Worm (Caenorhabditis elegans) whole organism, mixed stage, embryonic: ENCODE data around the gene gcy-1.

ENCODE experiments used
- M03D4.4 ChIP-seq: sonication (generic microtip); optimal IDR thresholded peaks from 2 replicates; lab custom pipeline; 2017; ENCODE audit warnings: mild to moderate bottlenecking, missing genetic modification characterization, missing compliant biosample characterization
- bed-3 ChIP-seq: fragments of 200-800 bp; sonication (Bioruptor generic); optimal IDR thresholded peaks from 3 replicates; lab custom pipeline; 2018; ENCODE audit warnings: mild to moderate bottlenecking, missing genetic modification characterization, moderate library complexity, missing compliant biosample characterization
- blmp-1 ChIP-seq: fragments of 150-350 bp; optimal IDR thresholded peaks from 2 replicates; lab custom pipeline; 2014; ENCODE audit warnings: missing biosample characterization, missing genetic modification characterization
- ceh-39 ChIP-seq: fragments of 150-350 bp; optimal IDR thresholded peaks from 2 replicates; lab custom pipeline; 2014; ENCODE audit warnings: missing biosample characterization, missing genetic modification characterization
- ceh-83 ChIP-seq: fragments of 200-800 bp; sonication (Bioruptor generic); optimal IDR thresholded peaks from 2 replicates; lab custom pipeline; 2018; ENCODE audit warnings: mild to moderate bottlenecking, missing genetic modification characterization, missing compliant biosample characterization
- ces-1 ChIP-seq: fragments of 150-350 bp; optimal IDR thresholded peaks from 2 replicates; lab custom pipeline; 2014; ENCODE audit warnings: missing biosample characterization, missing genetic modification reagents, missing genetic modification characterization
- cnd-1 ChIP-seq: fragments of 200-800 bp; sonication (Bioruptor generic); optimal IDR thresholded peaks from 2 replicates; lab custom pipeline; 2018; ENCODE audit warnings: mild to moderate bottlenecking, missing genetic modification characterization, missing compliant biosample characterization
- drap-1 ChIP-seq: fragments of 200-800 bp; sonication (Bioruptor generic); optimal IDR thresholded peaks from 3 replicates; lab custom pipeline; 2018; ENCODE audit warnings: mild to moderate bottlenecking, missing genetic modification characterization, missing compliant biosample characterization
- flh-1 ChIP-seq: fragments of 200-800 bp; sonication (Bioruptor generic); optimal IDR thresholded peaks from 2 replicates; lab custom pipeline; 2018; ENCODE audit warnings: mild to moderate bottlenecking, missing genetic modification characterization, moderate library complexity, missing compliant biosample characterization
- ham-2 ChIP-seq: fragments of 200-800 bp; sonication (Bioruptor generic); optimal IDR thresholded peaks from 2 replicates; lab custom pipeline; 2018; ENCODE audit warnings: mild to moderate bottlenecking, missing genetic modification characterization, missing compliant biosample characterization
- hlh-1 ChIP-seq: fragments of 150-350 bp; optimal IDR thresholded peaks from 2 replicates; lab custom pipeline; 2014; ENCODE audit warnings: missing biosample characterization, missing genetic modification reagents, missing genetic modification characterization
- lin-13 ChIP-seq: fragments of 150-350 bp; optimal IDR thresholded peaks from 2 replicates; lab custom pipeline; 2014; ENCODE audit warnings: missing biosample characterization, missing genetic modification characterization
- lin-32 ChIP-seq: fragments of 200-800 bp; sonication (Bioruptor generic); optimal IDR thresholded peaks from 2 replicates; lab custom pipeline; 2018; ENCODE audit warnings: mild to moderate bottlenecking, missing genetic modification characterization, missing compliant biosample characterization
- lsy-2 ChIP-seq: fragments of 150-350 bp; optimal IDR thresholded peaks from 2 replicates; lab custom pipeline; 2014; ENCODE audit warnings: missing biosample characterization, missing genetic modification characterization
- mab-5 ChIP-seq: fragments of 150-350 bp; optimal IDR thresholded peaks from 2 replicates; lab custom pipeline; 2014; ENCODE audit warnings: missing biosample characterization, missing genetic modification characterization
- mep-1 ChIP-seq: fragments of 150-350 bp; optimal IDR thresholded peaks from 2 replicates; lab custom pipeline; 2017; ENCODE audit warnings: missing biosample characterization, missing genetic modification reagents, missing genetic modification characterization, inconsistent platforms
- mls-2 ChIP-seq: sonication (generic microtip); optimal IDR thresholded peaks from 2 replicates; lab custom pipeline; 2016; ENCODE audit warnings: mild to moderate bottlenecking, missing genetic modification characterization, moderate library complexity, missing compliant biosample characterization
- nhr-12 ChIP-seq: fragments of 150-350 bp; optimal IDR thresholded peaks from 2 replicates; lab custom pipeline; 2014; ENCODE audit warnings: missing biosample characterization, missing genetic modification characterization
- nhr-2 ChIP-seq: fragments of 150-350 bp; optimal IDR thresholded peaks from 2 replicates; lab custom pipeline; 2014; ENCODE audit warnings: missing biosample characterization, missing genetic modification characterization
- nhr-237 ChIP-seq: fragments of 150-350 bp; optimal IDR thresholded peaks from 2 replicates; lab custom pipeline; 2014; ENCODE audit warnings: missing biosample characterization, missing genetic modification characterization
- nhr-28 ChIP-seq: fragments of 150-350 bp; optimal IDR thresholded peaks from 2 replicates; lab custom pipeline; 2014; ENCODE audit warnings: missing biosample characterization, missing genetic modification characterization
- nhr-76 ChIP-seq: sonication (generic microtip); optimal IDR thresholded peaks from 2 replicates; lab custom pipeline; 2017; ENCODE audit warnings: missing biosample characterization, missing genetic modification characterization
- pha-4 ChIP-seq: fragments of 150-350 bp; optimal IDR thresholded peaks from 2 replicates; lab custom pipeline; 2018; ENCODE audit warnings: missing biosample characterization, missing genetic modification reagents, missing genetic modification characterization
- sem-2 ChIP-seq: fragments of 200-800 bp; sonication (Bioruptor generic); optimal IDR thresholded peaks from 2 replicates; lab custom pipeline; 2018; ENCODE audit warnings: mild to moderate bottlenecking, missing genetic modification characterization, missing compliant biosample characterization
- snpc-4 ChIP-seq: fragments of 150-350 bp; optimal IDR thresholded peaks from 2 replicates; lab custom pipeline; 2014; ENCODE audit warnings: missing biosample characterization, missing genetic modification characterization
- sptf-1 ChIP-seq: sonication (generic microtip); optimal IDR thresholded peaks from 2 replicates; lab custom pipeline; 2017; ENCODE audit warnings: mild to moderate bottlenecking, missing genetic modification characterization, moderate library complexity, missing compliant biosample characterization
- tbx-8 ChIP-seq: fragments of 200-800 bp; sonication (Bioruptor generic); optimal IDR thresholded peaks from 2 replicates; lab custom pipeline; 2018; ENCODE audit warnings: mild to moderate bottlenecking, missing genetic modification characterization, moderate library complexity, missing compliant biosample characterization
- unc-120 ChIP-seq: sonication (generic microtip); optimal IDR thresholded peaks from 2 replicates; lab custom pipeline; 2017; ENCODE audit warnings: missing genetic modification characterization, missing compliant biosample characterization; ENCODE audit not compliant: poor library complexity, severe bottlenecking
- unc-39 ChIP-seq: fragments of 150-350 bp; optimal IDR thresholded peaks from 2 replicates; lab custom pipeline; 2014; ENCODE audit warnings: missing biosample characterization, missing genetic modification characterization
- unc-62 ChIP-seq: fragments of 150-350 bp; optimal IDR thresholded peaks from 2 replicates; lab custom pipeline; 2014; ENCODE audit warnings: missing biosample characterization, missing genetic modification reagents, missing genetic modification characterization
- zip-8 ChIP-seq: fragments of 150-350 bp; optimal IDR thresholded peaks from 2 replicates; lab custom pipeline; 2014; ENCODE audit warnings: missing biosample characterization, missing genetic modification characterization

gcy-1 gene

DNA sequence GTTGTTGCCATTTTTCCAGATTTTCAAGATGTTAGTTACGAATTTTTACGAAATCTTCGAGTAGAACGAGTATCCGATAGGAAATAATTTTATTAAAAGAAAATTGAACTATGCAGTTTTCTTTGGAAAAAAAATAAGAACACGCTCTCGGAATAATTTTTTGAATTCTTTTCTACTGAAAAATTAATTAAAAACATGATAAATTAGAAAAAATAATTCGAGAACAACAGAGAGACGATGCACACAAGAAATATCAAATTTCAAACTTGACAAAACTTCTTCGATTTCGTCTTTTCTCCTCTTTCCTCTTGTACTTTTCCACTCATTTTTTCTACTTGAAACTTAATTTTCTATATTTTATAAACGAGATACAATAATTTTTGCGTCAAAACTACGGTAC lies 43.2 kb upstream of the gcy-1 start, which contains the start of gene F35H8.4:
TSS of gene F35H8.4 (minus strand) at position 101 of the 400 bp plus-strand sequence.
- no peak for TF ChIP-seq ham-2 (GFP tag; lab: Kevin White, UChicago)
- TF ChIP-seq nhr-2 (tag; lab: Kevin White, UChicago) = no peak
- no peak for TF ChIP-seq lin-32 (GFP tag; lab: Kevin White, UChicago)
- no peak for TF ChIP-seq mab-5
- TF ChIP-seq mls-2 (tag; lab: Kevin White, UChicago) = no peak
- no peak for TF ChIP-seq lin-13 (tag; lab: Kevin White, UChicago)
- no peak for TF ChIP-seq lsy-2
- TF ChIP-seq drap-1 (GFP tag; lab: Kevin White, UChicago) = no peak

DNA sequence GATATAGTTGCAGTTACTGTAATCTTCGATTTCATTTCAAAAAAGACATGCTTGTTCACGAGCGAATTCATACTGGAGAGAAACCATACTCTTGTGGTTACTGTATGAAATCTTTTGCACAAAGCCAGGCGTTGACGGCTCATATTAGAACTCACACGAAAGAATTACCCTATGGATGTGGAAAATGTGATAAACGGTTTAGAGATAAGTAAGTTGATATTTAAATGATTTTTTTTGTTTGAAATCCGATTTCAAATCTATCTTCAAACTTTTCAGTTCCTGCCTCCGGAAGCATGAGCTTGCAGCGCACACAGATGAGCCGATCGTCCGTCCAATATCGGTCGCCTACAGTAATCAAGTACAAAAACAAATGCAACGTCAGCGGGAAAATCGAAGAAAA lies 42.2 kb upstream of the gcy-1 start:
- TF ChIP-seq blmp-1 (tag; lab: Kevin White, UChicago) = no peak
- TF ChIP-seq snpc-4 (tag; lab: Kevin White, UChicago) = no peak
- no peak for TF ChIP-seq sptf-1 (tag; lab: Kevin White, UChicago)
- TF ChIP-seq lin-32 (GFP tag; lab: Kevin White, UChicago) = no peak
- TF ChIP-seq zip-8 = no peak
- TF ChIP-seq M03D4.4 = no peak
- no peak for TF ChIP-seq unc-62 (GFP tag; lab: Kevin White, UChicago)
- TF ChIP-seq lin-13 (tag; lab: Kevin White, UChicago) = no peak
- TF ChIP-seq, all 35 proteins: peak for 0

DNA sequence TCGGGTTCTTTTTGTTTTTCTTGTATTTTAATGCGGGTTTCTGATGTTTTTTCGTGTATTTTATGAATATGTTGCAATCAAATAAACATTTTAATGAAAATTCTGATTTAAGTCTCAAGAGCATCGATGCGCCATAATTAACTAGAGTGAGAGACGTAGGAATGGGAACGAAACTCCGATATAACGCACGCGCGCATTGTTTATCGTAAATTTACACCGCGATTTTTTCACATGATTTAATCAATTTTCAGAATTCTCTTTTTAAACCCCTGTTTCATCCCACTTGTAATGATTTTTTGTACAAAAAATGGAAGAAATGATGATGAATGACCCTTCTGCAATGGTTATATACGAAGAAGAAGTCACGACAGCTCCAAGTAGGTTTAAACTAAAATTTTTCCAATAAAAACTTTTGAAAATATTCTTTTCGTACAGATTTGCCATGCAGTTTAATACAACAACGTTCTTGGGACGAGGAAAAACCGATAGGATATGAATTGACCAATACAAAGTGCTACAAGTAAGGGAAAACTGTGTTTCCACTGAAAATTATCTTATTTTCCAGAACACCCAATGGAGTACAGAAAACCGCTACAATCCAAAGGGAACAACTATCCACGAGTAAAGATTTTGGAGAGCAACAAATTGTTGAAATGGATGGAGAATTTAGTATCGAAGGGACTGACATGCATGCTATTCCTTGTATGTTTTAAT lies 40.9 kb upstream of the gcy-1 start, which contains the start of gene zfp-2:
TSS of gene zfp-2 (plus strand) at position 214 of the 714 bp plus-strand sequence.
- TF ChIP-seq ces-1 (GFP tag; lab: Kevin White, UChicago) (peak; percentile 82), mep-1 (tag; lab: Kevin White, UChicago) (no peak), bed-3 (GFP tag; lab: Kevin White, UChicago) (no peak), hlh-1 (no peak), nhr-12 (no peak), lsy-2 (peak; percentile 8), flh-1 (GFP tag; lab: Kevin White, UChicago) (no peak)

DNA sequence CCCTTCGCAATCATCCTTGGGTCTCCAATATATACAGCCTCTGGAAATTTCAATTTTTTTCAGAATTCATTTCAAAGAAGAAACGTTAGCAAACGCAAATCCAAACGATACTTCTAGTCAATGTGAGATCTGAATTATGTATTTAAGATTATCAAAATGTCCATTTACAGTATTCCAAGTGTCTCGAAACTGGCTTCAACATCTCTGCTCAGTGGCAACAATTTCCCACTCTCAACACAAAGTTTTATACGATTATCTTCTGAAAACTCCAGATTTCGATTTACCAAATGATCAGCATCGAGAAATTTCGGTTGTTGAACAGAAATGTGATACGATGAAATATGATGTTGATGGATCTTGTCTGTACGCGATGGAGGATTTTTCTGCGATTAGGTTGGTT lies 39.8 kb upstream of the gcy-1 start:
- TF ChIP-seq mep-1 (tag; lab: Kevin White, UChicago) = no peak
- TF ChIP-seq unc-120 = no peak
- no peak for TF ChIP-seq sem-2 (GFP tag; lab: Kevin White, UChicago)
- TF ChIP-seq hlh-1 = no peak
- no peak for TF ChIP-seq cnd-1 (tag; lab: Kevin White, UChicago)
- no peak for TF ChIP-seq nhr-76 (tag; lab: Kevin White, UChicago)
- no peak for TF ChIP-seq unc-62 (GFP tag; lab: Kevin White, UChicago)
- no peak for TF ChIP-seq snpc-4 (tag; lab: Kevin White, UChicago)
- TF ChIP-seq nhr-237 = no peak
- TF ChIP-seq, all 35 proteins: peak for 0

DNA sequence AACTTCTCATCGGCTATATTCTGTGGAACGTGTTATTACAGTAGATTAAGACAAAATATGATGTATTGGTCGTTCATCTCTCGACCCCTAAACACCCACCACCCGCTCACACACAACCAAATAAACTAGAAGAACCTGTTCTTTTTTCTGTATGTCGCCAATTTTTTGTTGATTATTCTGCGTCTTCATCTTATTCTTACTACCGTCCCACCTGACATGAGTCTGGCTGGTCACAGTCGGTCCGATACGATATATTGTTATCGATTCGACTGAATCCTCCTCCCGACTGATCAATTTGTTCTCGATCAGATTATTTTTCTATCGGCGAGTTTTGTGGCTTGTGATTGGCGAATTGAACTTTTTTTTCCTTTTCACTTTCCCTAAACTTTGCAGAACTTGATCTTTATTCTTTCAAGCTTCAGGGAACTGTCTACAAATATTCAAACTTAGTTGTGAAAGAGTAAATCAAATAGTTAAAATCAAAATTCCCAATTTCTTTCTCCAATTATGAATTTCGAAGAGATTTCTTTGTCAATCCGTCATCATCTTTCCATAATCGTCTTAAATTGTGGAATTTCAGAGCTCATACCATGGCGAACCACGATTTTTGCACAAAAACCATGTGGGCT lies 38.3 kb upstream of the gcy-1 start, which contains the start of gene F35H8.2:
TSS of gene F35H8.2 (plus strand) at position 579 of the 629 bp plus-strand sequence.
- TF ChIP-seq mls-2 (tag; lab: Kevin White, UChicago) = no peak
- no peak for TF ChIP-seq hlh-1
- no peak for TF ChIP-seq pha-4 (tag; lab: Kevin White, UChicago)
- no peak for TF ChIP-seq lin-13 (tag; lab: Kevin White, UChicago)
- no peak for TF ChIP-seq cnd-1 (tag; lab: Kevin White, UChicago)
- no peak for TF ChIP-seq mab-5
- TF ChIP-seq ham-2 (GFP tag; lab: Kevin White, UChicago) = no peak

DNA sequence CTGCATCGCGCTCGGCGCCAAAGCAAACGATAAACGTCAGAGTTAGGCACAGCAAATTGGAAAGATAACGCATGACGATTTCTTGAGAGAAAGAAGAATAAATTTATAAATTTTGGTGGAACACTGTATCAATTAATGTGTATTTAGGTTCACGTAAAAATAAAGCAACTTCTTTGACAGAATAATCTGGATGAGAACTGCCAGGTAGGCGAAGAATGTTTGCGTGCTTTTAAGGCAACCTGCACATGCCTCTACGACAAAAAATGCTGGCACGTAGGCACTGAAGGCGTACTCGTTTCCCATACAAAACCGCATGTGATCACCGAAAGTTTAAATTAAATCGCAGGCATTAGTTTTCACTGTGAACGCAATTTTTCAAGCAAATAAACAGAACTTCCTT lies 36.4 kb upstream of the gcy-1 start, which contains the start of gene F35H8.1:
TSS of gene F35H8.1 (minus strand) at position 101 of the 400 bp plus-strand sequence.
- no peak for TF ChIP-seq bed-3 (GFP tag; lab: Kevin White, UChicago)
- no peak for TF ChIP-seq ceh-83
- TF ChIP-seq unc-62 (GFP tag; lab: Kevin White, UChicago) = no peak
- TF ChIP-seq mab-5 = no peak
- no peak for TF ChIP-seq hlh-1
- TF ChIP-seq sptf-1 (tag; lab: Kevin White, UChicago) = no peak
- TF ChIP-seq lin-32 (GFP tag; lab: Kevin White, UChicago) = no peak
- no peak for TF ChIP-seq unc-39 (tag; lab: Kevin White, UChicago)
- no peak for TF ChIP-seq nhr-28 (tag; lab: Kevin White, UChicago)
- no peak for TF ChIP-seq tbx-8
- no peak for TF ChIP-seq mep-1 (tag; lab: Kevin White, UChicago)
- TF ChIP-seq nhr-76 (tag; lab: Kevin White, UChicago) = no peak
- no peak for TF ChIP-seq ceh-39 (tag; lab: Kevin White, UChicago)
- no peak for TF ChIP-seq lin-13 (tag; lab: Kevin White, UChicago)
